Worm (Caenorhabditis elegans) whole organism, L4 larva: ENCODE measurements around the gene F15A4.5.

Source experiments
- R02D3.7 ChIP-seq: fragments of 150-350 bp; sonication (generic microtip); optimal IDR thresholded peaks from 3 replicates; lab custom pipeline; 2014; ENCODE audit warnings: missing biosample characterization, missing genetic modification characterization
- ceh-28 ChIP-seq: fragments of 150-350 bp; optimal IDR thresholded peaks from 2 replicates; lab custom pipeline; 2014; ENCODE audit warnings: missing biosample characterization, missing genetic modification reagents, missing genetic modification characterization
- ceh-32 ChIP-seq: sonication (generic microtip); optimal IDR thresholded peaks from 2 replicates; lab custom pipeline; 2016; ENCODE audit warnings: mild to moderate bottlenecking, missing genetic modification characterization, missing compliant biosample characterization; ENCODE audit not compliant: poor library complexity
- daf-16 ChIP-seq, 3 experiments: sonication (generic microtip); optimal IDR thresholded peaks; 2 replicates each; lab custom pipeline; 2016 to 2017; ENCODE audit warnings: missing genetic modification characterization in 3 of 3, missing genetic modification reagents in 3 of 3, mild to moderate bottlenecking in 2 of 3, missing compliant biosample characterization in 2 of 3, missing biosample characterization in 1 of 3, moderate library complexity in 1 of 3
- dmd-9 ChIP-seq: fragments of 200-800 bp; sonication (Bioruptor generic); IDR thresholded peaks from 2 replicates; pipeline ENCODE4 v1.3.6; 2022; ENCODE audit warnings: missing genetic modification reagents, missing genetic modification characterization, missing compliant biosample characterization
- lin-39 ChIP-seq: fragments of 150-350 bp; optimal IDR thresholded peaks from 2 replicates; lab custom pipeline; 2014; ENCODE audit warnings: missing biosample characterization, missing genetic modification reagents, missing genetic modification characterization
- nhr-25 ChIP-seq: sonication (generic microtip); optimal IDR thresholded peaks from 2 replicates; lab custom pipeline; 2017; ENCODE audit warnings: missing genetic modification characterization, mild to moderate bottlenecking, missing compliant biosample characterization, antibody characterized with exemption, moderate library complexity, borderline replicate concordance; ENCODE audit not compliant: insufficient read depth
- zag-1 ChIP-seq: fragments of 150-350 bp; optimal IDR thresholded peaks from 2 replicates; lab custom pipeline; 2014; ENCODE audit warnings: missing biosample characterization, missing genetic modification characterization
- ztf-7 ChIP-seq: fragments of 150-350 bp; optimal IDR thresholded peaks from 2 replicates; lab custom pipeline; 2014; ENCODE audit warnings: missing biosample characterization, missing genetic modification characterization

DNA sequence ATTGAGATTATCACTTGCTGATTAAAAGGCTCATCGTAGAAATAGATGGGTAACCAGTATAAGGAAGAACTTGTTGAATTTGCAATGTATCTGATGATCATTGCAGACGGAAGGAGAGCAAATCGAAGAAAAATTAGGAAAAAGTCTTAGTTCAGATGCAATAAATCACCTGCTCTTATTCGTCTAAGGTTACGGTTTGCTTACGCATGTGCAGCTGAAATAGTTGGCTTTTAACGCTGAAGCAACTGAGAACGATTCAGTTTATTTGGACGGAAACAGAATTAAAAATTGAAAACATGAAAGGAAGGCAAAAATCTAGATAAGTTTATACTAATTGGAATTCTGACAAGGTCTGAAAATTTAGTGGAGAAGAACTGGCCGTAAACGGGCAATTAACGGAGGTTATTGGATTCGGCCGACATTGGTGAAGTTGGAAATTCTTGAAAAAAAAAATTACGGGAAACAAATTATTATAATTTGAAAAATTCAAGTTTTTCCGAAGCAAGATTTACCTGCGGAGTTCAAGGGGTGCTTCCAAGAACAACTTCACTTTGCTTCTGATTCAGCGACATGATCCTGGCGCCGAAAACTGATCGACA lies 18.2 kb downstream of the F15A4.5 start, which contains the start of the genes sre-35 and sre-33:
- TF ChIP-seq R02D3.7 (tag; lab: Kevin White, UChicago) (no peak), nhr-25 (tag; lab: Kevin White, UChicago) (no peak), dmd-9 (GFP tag; lab: Robert Waterston, UW) (no peak), ztf-7 (tag; lab: Kevin White, UChicago) (no peak), zag-1 (no peak), lin-39 (tag; lab: Kevin White, UChicago) (no peak), ceh-32 (tag; lab: Kevin White, UChicago) (no peak), ceh-28 (tag; lab: Kevin White, UChicago) (no peak), daf-16 (GFP tag; optimal IDR thresholded peaks at IDR 0.05; lab: Kevin White, UChicago) (no peak), daf-16 (tag; optimal IDR thresholded peaks at IDR 0.05; lab: Kevin White, UChicago) (no peak)
